Fruit fly (Drosophila melanogaster): ENCODE results near the gene CG15399.

CG15399 gene

dm6 chr2L:2765659-2766373, 5.8 kb downstream of the CG15399 start, which contains the start of the genes Snx21 and aph-1 (continued):
- TF ChIP-seq Hr3 (GFP tag; optimal IDR thresholded peaks at IDR 0.05): peak; percentile 94
- TF ChIP-seq CG17568 (GFP tag; optimal IDR thresholded peaks at IDR 0.05): no peak
- TF ChIP-seq pfk (GFP tag; optimal IDR thresholded peaks at IDR 0.05): peak; percentile 12
- TF ChIP-seq Trl (optimal IDR thresholded peaks at IDR 0.05): no peak
- TF ChIP-seq Trl (GFP tag; optimal IDR thresholded peaks at IDR 0.05): peak; percentile 93
- TF ChIP-seq CG17829 (tag; optimal IDR thresholded peaks at IDR 0.05): peak; percentile 93
- peak; percentile 47 for TF ChIP-seq yki (optimal IDR thresholded peaks at IDR 0.05)
- TF ChIP-seq zf30C (GFP tag; optimal IDR thresholded peaks at IDR 0.05): no peak
- TF ChIP-seq HLH3B (GFP tag; IDR thresholded peaks at IDR 0.05): peak; percentile 81
- TF ChIP-seq CG43689 (GFP tag; IDR thresholded peaks at IDR 0.05): peak; percentile 52
- TF ChIP-seq danr (GFP tag; IDR thresholded peaks at IDR 0.05): peak; percentile 83
- TF ChIP-seq toy (GFP tag; IDR thresholded peaks at IDR 0.05): peak; percentile 78
- peak; percentile 90 for TF ChIP-seq CG9932 (GFP tag; IDR thresholded peaks at IDR 0.05)
- TF ChIP-seq Nf-YB (GFP tag; optimal IDR thresholded peaks at IDR 0.05): peak; percentile 78
- peak; percentile 70 for TF ChIP-seq kni (GFP tag; optimal IDR thresholded peaks at IDR 0.05)
- TF ChIP-seq Fer3 (tag; optimal IDR thresholded peaks at IDR 0.05): peak; percentile 93
- TF ChIP-seq cato (GFP tag; optimal IDR thresholded peaks at IDR 0.05; ENCODE audit: borderline replicate concordance): peak; percentile 90
- TF ChIP-seq CG6765 (GFP tag; optimal IDR thresholded peaks at IDR 0.05): peak; percentile 72
- peak; percentile 74 for TF ChIP-seq crc (GFP tag; optimal IDR thresholded peaks at IDR 0.05)
- peak; percentile 69 for TF ChIP-seq CG6654 (GFP tag; optimal IDR thresholded peaks at IDR 0.05)
- peak; percentile 87 for TF ChIP-seq CG12104 (GFP tag; optimal IDR thresholded peaks at IDR 0.05)
- peak; percentile 92 for TF ChIP-seq CG7556 (GFP tag; optimal IDR thresholded peaks at IDR 0.05)
- TF ChIP-seq NfI (GFP tag; optimal IDR thresholded peaks at IDR 0.05): peak; percentile 91
- TF ChIP-seq CG9817 (tag; optimal IDR thresholded peaks at IDR 0.05): peak; percentile 91
- TF ChIP-seq pita (GFP tag; optimal IDR thresholded peaks at IDR 0.05): no peak
- peak; percentile 56; the same call in 1 of the 3 replicates for TF ChIP-seq z (GFP tag; IDR thresholded peaks at IDR 0.05)
- peak; percentile 49 for TF ChIP-seq CTCF (GFP tag; optimal IDR thresholded peaks at IDR 0.05)
- TF ChIP-seq Lim3 (GFP tag; IDR thresholded peaks at IDR 0.05): 0 out of 2 replicates have a peak, but pooled peaks have one; percentile 58
- no peak for TF ChIP-seq CG2129 (GFP tag; IDR thresholded peaks at IDR 0.05; ENCODE audit: partially characterized antibody)
- TF ChIP-seq nmo (GFP tag; optimal IDR thresholded peaks at IDR 0.05): peak; percentile 95
- TF ChIP-seq CG17186 (GFP tag; optimal IDR thresholded peaks at IDR 0.05): peak; percentile 54
- TF ChIP-seq CoRest (tag; optimal IDR thresholded peaks at IDR 0.05): peak; percentile 95
- peak; percentile 67 for TF ChIP-seq ham (GFP tag; IDR thresholded peaks at IDR 0.05)
- TF ChIP-seq Mes4 (GFP tag; optimal IDR thresholded peaks at IDR 0.05): peak; percentile 77
- TF ChIP-seq dm (GFP tag; optimal IDR thresholded peaks at IDR 0.05): peak; percentile 76
- TF ChIP-seq chm (GFP tag; IDR thresholded peaks at IDR 0.05): peak; percentile 63; the same call in 1 of the 2 replicates
- TF ChIP-seq hkb (optimal IDR thresholded peaks at IDR 0.05): peak; percentile 40
- TF ChIP-seq hkb (GFP tag; IDR thresholded peaks at IDR 0.05): peak; percentile 91
- no peak for TF ChIP-seq br (optimal IDR thresholded peaks at IDR 0.05)
- TF ChIP-seq CG10654 (GFP tag; optimal IDR thresholded peaks at IDR 0.05): peak; percentile 88
- peak; percentile 82 for TF ChIP-seq ci (GFP tag; IDR thresholded peaks at IDR 0.05)
- peak; percentile 50 for TF ChIP-seq Lhr (GFP tag; optimal IDR thresholded peaks at IDR 0.05)
- TF ChIP-seq CrebB (tag; optimal IDR thresholded peaks at IDR 0.05): peak; percentile 80
- TF ChIP-seq Hr78 (GFP tag; optimal IDR thresholded peaks at IDR 0.05): peak in 1 of 2 experiments; percentile 58
- peak; percentile 84 for TF ChIP-seq CG6254 (GFP tag; optimal IDR thresholded peaks at IDR 0.05)
- TF ChIP-seq bab2 (GFP tag; optimal IDR thresholded peaks at IDR 0.05): peak; percentile 89
- no peak for TF ChIP-seq knrl (GFP tag; IDR thresholded peaks at IDR 0.05; ENCODE audit: partially characterized antibody)
- TF ChIP-seq Doc3 (GFP tag; IDR thresholded peaks at IDR 0.05; ENCODE audit: partially characterized antibody): no peak
- TF ChIP-seq Blimp-1 (GFP tag; optimal IDR thresholded peaks at IDR 0.05): peak; percentile 88
- TF ChIP-seq NC2α (GFP tag; optimal IDR thresholded peaks at IDR 0.05): peak; percentile 79
- TF ChIP-seq row (GFP tag; IDR thresholded peaks at IDR 0.05): peak; percentile 100

Measured in whole organism, embryonic.